Fruit fly (Drosophila melanogaster) whole organism, embryonic: Measurements from ENCODE around the gene hop.

Experiments used
- Asciz ChIP-seq: fragments of 200-800 bp; sonication (Bioruptor generic); optimal IDR thresholded peaks from 2 replicates; lab custom pipeline; 2017; ENCODE audit warnings: missing biosample characterization, mild to moderate bottlenecking, missing genetic modification characterization, missing genetic modification reagents
- Bteb2 ChIP-seq: fragments of 200-800 bp; sonication (Bioruptor generic); optimal IDR thresholded peaks from 2 replicates; lab custom pipeline; 2016; ENCODE audit warnings: missing biosample characterization, missing genetic modification characterization
- CG1024 ChIP-seq: fragments of 200-800 bp; sonication (Bioruptor generic); IDR thresholded peaks from 2 replicates; pipeline ENCODE4 v1.3.6; 2022; ENCODE audit warnings: missing biosample characterization, missing genetic modification characterization
- CG10543 ChIP-seq: fragments of 200-800 bp; sonication (Bioruptor generic); optimal IDR thresholded peaks from 3 replicates; lab custom pipeline; 2017; ENCODE audit warnings: missing biosample characterization, mild to moderate bottlenecking, missing genetic modification characterization, moderate library complexity
- CG10959 ChIP-seq: fragments of 200-800 bp; sonication (Bioruptor generic); IDR thresholded peaks from 2 replicates; pipeline ENCODE4 v1.3.6; 2022; ENCODE audit warnings: missing biosample characterization, missing genetic modification characterization
- CG11398 ChIP-seq: fragments of 200-800 bp; sonication (Bioruptor generic); optimal IDR thresholded peaks from 2 replicates; lab custom pipeline; 2016; ENCODE audit warnings: missing biosample characterization, missing genetic modification characterization
- CG12659 ChIP-seq: fragments of 200-800 bp; sonication (Bioruptor generic); optimal IDR thresholded peaks from 3 replicates; lab custom pipeline; 2017; ENCODE audit warnings: mild to moderate bottlenecking, missing biosample characterization, missing genetic modification reagents, missing genetic modification characterization
- CG13123 ChIP-seq: fragments of 200-800 bp; sonication (Bioruptor generic); optimal IDR thresholded peaks from 2 replicates; lab custom pipeline; 2016; ENCODE audit warnings: missing biosample characterization, missing genetic modification characterization
- CG13296 ChIP-seq: fragments of 200-800 bp; sonication (Bioruptor generic); optimal IDR thresholded peaks from 3 replicates; lab custom pipeline; 2018; ENCODE audit warnings: missing biosample characterization, mild to moderate bottlenecking, missing genetic modification characterization
- CG13624 ChIP-seq: fragments of 200-800 bp; sonication (Bioruptor generic); optimal IDR thresholded peaks from 2 replicates; lab custom pipeline; 2016; ENCODE audit warnings: missing biosample characterization, missing genetic modification characterization
- CG14014 ChIP-seq: fragments of 200-800 bp; sonication (Bioruptor generic); IDR thresholded peaks from 2 replicates; pipeline ENCODE4 v1.3.6; 2022; ENCODE audit warnings: missing biosample characterization, missing genetic modification characterization
- CG14441 ChIP-seq: fragments of 200-800 bp; sonication (Bioruptor generic); IDR thresholded peaks from 2 replicates; pipeline ENCODE4 v1.3.6; 2022; ENCODE audit warnings: missing biosample characterization, missing genetic modification characterization
- CG14710 ChIP-seq: fragments of 200-800 bp; sonication (Bioruptor generic); optimal IDR thresholded peaks from 3 replicates; lab custom pipeline; 2019; ENCODE audit warnings: missing biosample characterization, mild to moderate bottlenecking, missing genetic modification characterization, moderate library complexity
- CG2116 ChIP-seq: fragments of 200-800 bp; sonication (Bioruptor generic); optimal IDR thresholded peaks from 3 replicates; lab custom pipeline; 2018; ENCODE audit warnings: missing biosample characterization, mild to moderate bottlenecking, missing genetic modification characterization
- CG30403 ChIP-seq: fragments of 200-800 bp; sonication (Bioruptor generic); optimal IDR thresholded peaks from 3 replicates; lab custom pipeline; 2016; ENCODE audit warnings: missing biosample characterization, missing genetic modification characterization
- CG3847 ChIP-seq: fragments of 200-800 bp; sonication (Bioruptor generic); IDR thresholded peaks from 2 replicates; pipeline ENCODE4 v1.3.6; 2022; ENCODE audit warnings: missing biosample characterization, missing genetic modification characterization
- CG43689 ChIP-seq: fragments of 200-800 bp; sonication (Bioruptor generic); IDR thresholded peaks from 2 replicates; pipeline ENCODE4 v1.3.6; 2022; ENCODE audit warnings: missing biosample characterization, missing genetic modification characterization
- CG4404 ChIP-seq: fragments of 200-800 bp; sonication (Bioruptor generic); IDR thresholded peaks from 2 replicates; pipeline ENCODE4 v1.3.6; 2022; ENCODE audit warnings: missing biosample characterization, missing genetic modification characterization
- CG4854 ChIP-seq: fragments of 200-800 bp; sonication (Bioruptor generic); optimal IDR thresholded peaks from 2 replicates; lab custom pipeline; 2016; ENCODE audit warnings: missing biosample characterization, missing genetic modification characterization, inconsistent platforms
- CG5180 ChIP-seq: fragments of 200-800 bp; sonication (Bioruptor generic); optimal IDR thresholded peaks from 3 replicates; lab custom pipeline; 2017; ENCODE audit warnings: missing biosample characterization, missing genetic modification characterization, mild to moderate bottlenecking, moderate library complexity, missing genetic modification reagents
- CG6791 ChIP-seq: fragments of 200-800 bp; sonication (Bioruptor generic); IDR thresholded peaks from 3 replicates; pipeline ENCODE4 v1.3.6; 2022; ENCODE audit warnings: missing biosample characterization, missing genetic modification characterization; ENCODE audit not compliant: partially characterized antibody
- CG6813 ChIP-seq: fragments of 200-800 bp; sonication (Bioruptor generic); optimal IDR thresholded peaks from 2 replicates; lab custom pipeline; 2017; ENCODE audit warnings: missing biosample characterization, missing genetic modification characterization, mild to moderate bottlenecking, moderate library complexity, missing genetic modification reagents
- CG6854 ChIP-seq: fragments of 200-800 bp; sonication (Bioruptor generic); optimal IDR thresholded peaks from 3 replicates; lab custom pipeline; 2017; ENCODE audit warnings: missing biosample characterization, mild to moderate bottlenecking, missing genetic modification characterization
- CG8359 ChIP-seq: fragments of 200-800 bp; sonication (Bioruptor generic); optimal IDR thresholded peaks from 2 replicates; lab custom pipeline; 2017; ENCODE audit warnings: missing biosample characterization, mild to moderate bottlenecking, missing genetic modification characterization, borderline replicate concordance
- CG9215 ChIP-seq: fragments of 200-800 bp; sonication (Bioruptor generic); IDR thresholded peaks from 2 replicates; pipeline ENCODE4 v1.3.6; 2022; ENCODE audit warnings: missing biosample characterization, missing genetic modification characterization
- CG9817 ChIP-seq: fragments of 200-800 bp; sonication (Bioruptor generic); optimal IDR thresholded peaks from 2 replicates; lab custom pipeline; 2018; ENCODE audit warnings: missing biosample characterization, mild to moderate bottlenecking, missing genetic modification characterization, moderate library complexity
- Chrac-16 ChIP-seq: fragments of 200-800 bp; sonication (Bioruptor generic); optimal IDR thresholded peaks from 3 replicates; lab custom pipeline; 2016; ENCODE audit warnings: missing biosample characterization, missing genetic modification characterization
- Dip3 ChIP-seq: fragments of 200-800 bp; sonication (Bioruptor generic); optimal IDR thresholded peaks from 3 replicates; lab custom pipeline; 2016; ENCODE audit warnings: missing biosample characterization, missing genetic modification characterization
- GATAe ChIP-seq: fragments of 200-800 bp; sonication (Bioruptor generic); conservative IDR thresholded peaks from 2 replicates; pipeline ENCODE4 v1.3.6; 2022; ENCODE audit warnings: missing biosample characterization, missing genetic modification characterization
- HmgD ChIP-seq: fragments of 200-800 bp; sonication (Bioruptor generic); optimal IDR thresholded peaks from 3 replicates; lab custom pipeline; 2016; ENCODE audit warnings: missing biosample characterization, missing genetic modification characterization
- MTF-1 ChIP-seq: fragments of 200-800 bp; sonication (Bioruptor generic); optimal IDR thresholded peaks from 2 replicates; lab custom pipeline; 2018; ENCODE audit warnings: missing biosample characterization, mild to moderate bottlenecking, missing genetic modification characterization, borderline replicate concordance
- NC2β ChIP-seq: fragments of 200-800 bp; sonication (Bioruptor generic); optimal IDR thresholded peaks from 2 replicates; lab custom pipeline; 2016; ENCODE audit warnings: missing biosample characterization, missing genetic modification characterization
- Sry-δ ChIP-seq: fragments of 200-800 bp; sonication (Bioruptor generic); optimal IDR thresholded peaks from 2 replicates; lab custom pipeline; 2016; ENCODE audit warnings: missing biosample characterization, missing genetic modification characterization
- ara ChIP-seq: fragments of 200-800 bp; sonication (Bioruptor generic); IDR thresholded peaks from 2 replicates; pipeline ENCODE4 v1.3.6; 2022; ENCODE audit warnings: missing biosample characterization, missing genetic modification characterization
- az2 ChIP-seq: fragments of 200-800 bp; sonication (Bioruptor generic); optimal IDR thresholded peaks from 3 replicates; lab custom pipeline; 2016; ENCODE audit warnings: missing biosample characterization, missing genetic modification characterization
- bcd ChIP-seq: fragments of 200-800 bp; sonication (Bioruptor generic); optimal IDR thresholded peaks from 2 replicates; lab custom pipeline; 2017; ENCODE audit warnings: missing biosample characterization, mild to moderate bottlenecking, missing genetic modification characterization
- cato ChIP-seq: fragments of 200-800 bp; sonication (Bioruptor generic); optimal IDR thresholded peaks from 2 replicates; lab custom pipeline; 2016; ENCODE audit warnings: missing biosample characterization, missing genetic modification characterization, borderline replicate concordance
- ewg ChIP-seq: fragments of 200-800 bp; sonication (Bioruptor generic); optimal IDR thresholded peaks from 3 replicates; lab custom pipeline; 2017; ENCODE audit warnings: mild to moderate bottlenecking, missing biosample characterization, missing genetic modification reagents, missing genetic modification characterization
- jing ChIP-seq: fragments of 200-800 bp; sonication (Bioruptor generic); optimal IDR thresholded peaks from 2 replicates; lab custom pipeline; 2018; ENCODE audit warnings: missing biosample characterization, mild to moderate bottlenecking, missing genetic modification characterization
- klu ChIP-seq: fragments of 200-800 bp; sonication (Bioruptor generic); IDR thresholded peaks from 2 replicates; pipeline ENCODE4 v1.3.6; 2022; ENCODE audit warnings: missing biosample characterization, missing genetic modification characterization
- maf-S ChIP-seq: fragments of 200-800 bp; sonication (Bioruptor generic); optimal IDR thresholded peaks from 2 replicates; lab custom pipeline; 2016; ENCODE audit warnings: missing biosample characterization, missing genetic modification characterization
- mam ChIP-seq: fragments of 200-800 bp; sonication (Bioruptor generic); optimal IDR thresholded peaks from 3 replicates; lab custom pipeline; 2016; ENCODE audit warnings: missing biosample characterization, missing genetic modification characterization
- nau ChIP-seq: fragments of 200-800 bp; sonication (Bioruptor generic); optimal IDR thresholded peaks from 3 replicates; lab custom pipeline; 2017; ENCODE audit warnings: missing biosample characterization, mild to moderate bottlenecking, missing genetic modification characterization, missing genetic modification reagents
- onecut ChIP-seq: fragments of 200-800 bp; sonication (Bioruptor generic); IDR thresholded peaks from 2 replicates; pipeline ENCODE4 v1.3.6; 2022; ENCODE audit warnings: missing biosample characterization, missing genetic modification characterization
- peb ChIP-seq: fragments of 200-800 bp; sonication (Bioruptor generic); IDR thresholded peaks from 2 replicates; pipeline ENCODE4 v1.3.6; 2022; ENCODE audit warnings: missing biosample characterization, missing genetic modification characterization
- pita ChIP-seq: fragments of 200-800 bp; sonication (Bioruptor generic); optimal IDR thresholded peaks from 2 replicates; lab custom pipeline; 2017; ENCODE audit warnings: missing biosample characterization, mild to moderate bottlenecking, missing genetic modification characterization
- ttk ChIP-seq: fragments of 200-800 bp; sonication (Bioruptor generic); IDR thresholded peaks from 2 replicates; pipeline ENCODE4 v2.1.2; 2022; ENCODE audit warnings: missing biosample characterization, missing genetic modification characterization
- tx ChIP-seq: fragments of 200-800 bp; sonication (Bioruptor generic); optimal IDR thresholded peaks from 2 replicates; lab custom pipeline; 2016; ENCODE audit warnings: missing biosample characterization, missing genetic modification characterization
- vnd ChIP-seq: fragments of 200-800 bp; sonication (Bioruptor generic); IDR thresholded peaks from 3 replicates; pipeline ENCODE4 v1.3.6; 2022; ENCODE audit warnings: missing biosample characterization, missing genetic modification characterization; ENCODE audit not compliant: partially characterized antibody

hop gene

DNA sequence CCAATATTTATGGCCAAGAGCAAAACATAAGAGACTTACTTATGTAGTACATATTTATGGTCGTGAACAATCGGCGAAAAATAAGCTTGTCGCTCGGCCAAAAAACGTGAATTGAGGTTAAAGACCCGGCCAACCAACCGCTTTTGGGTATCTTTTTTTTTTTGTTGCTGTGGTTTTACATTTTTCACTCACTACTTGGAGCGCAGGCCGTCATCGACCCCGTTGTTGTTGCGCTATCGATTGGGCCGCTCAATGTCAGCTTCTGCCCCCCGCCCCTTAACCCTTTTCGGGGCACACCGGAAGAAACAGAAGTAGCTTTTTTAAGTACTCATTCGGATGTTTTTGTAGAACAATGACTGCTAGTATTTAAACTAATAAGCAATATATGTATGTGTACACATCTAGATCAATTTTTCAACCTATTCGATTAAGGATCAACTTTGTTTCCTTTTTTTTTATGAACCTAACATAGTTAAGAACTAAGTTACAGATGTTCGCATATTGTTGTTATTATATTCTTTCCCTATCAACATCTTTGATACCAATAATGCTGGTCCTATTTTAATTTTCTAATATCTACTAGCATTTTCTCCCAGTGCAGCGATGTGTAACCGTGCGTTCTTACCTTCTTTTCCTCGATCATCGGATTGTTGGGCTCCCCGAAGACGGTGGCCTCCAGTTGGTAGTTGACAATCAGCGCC, 29.7 kb downstream of the hop start (continued):
- TF ChIP-seq Sry-δ (GFP tag; lab: Kevin White, UChicago) (peak; percentile 26), peb (no peak), CG30403 (GFP tag; lab: Kevin White, UChicago) (peak; percentile 87), tx (GFP tag; lab: Kevin White, UChicago) (peak; percentile 59), HmgD (GFP tag; lab: Kevin White, UChicago) (no peak), cato (GFP tag; lab: Kevin White, UChicago) (peak; percentile 5), CG10959 (GFP tag; lab: Robert Waterston, UW) (0 out of 2 replicates have a peak, but pooled peaks have one; percentile 18), CG14710 (tag; lab: Kevin White, UChicago) (peak; percentile 81), az2 (GFP tag; lab: Kevin White, UChicago) (peak; percentile 69), CG6791 (GFP tag; lab: Robert Waterston, UW) (no peak), CG3847 (GFP tag; lab: Robert Waterston, UW) (0 out of 2 replicates have a peak, but pooled peaks have one; percentile 24), CG4854 (GFP tag; lab: Kevin White, UChicago) (peak; percentile 59), CG14441 (GFP tag; lab: Robert Waterston, UW) (peak; percentile 43), CG4404 (0 out of 2 replicates have a peak, but pooled peaks have one; percentile 20), CG43689 (GFP tag; lab: Robert Waterston, UW) (0 out of 2 replicates have a peak, but pooled peaks have one; percentile 21), maf-S (GFP tag; lab: Kevin White, UChicago) (peak; percentile 47), ttk (GFP tag; lab: Robert Waterston, UW) (0 out of 2 replicates have a peak, but pooled peaks have one; percentile 38), pita (GFP tag; lab: Kevin White, UChicago) (no peak), bcd (GFP tag; lab: Kevin White, UChicago) (peak; percentile 69), MTF-1 (peak; percentile 16), GATAe (no peak), CG6854 (GFP tag; lab: Kevin White, UChicago) (peak; percentile 27), CG11398 (GFP tag; lab: Kevin White, UChicago) (peak; percentile 50), Bteb2 (GFP tag; lab: Kevin White, UChicago) (peak; percentile 59), CG5180 (GFP tag; lab: Kevin White, UChicago) (no peak), nau (no peak), CG2116 (GFP tag; lab: Kevin White, UChicago) (peak; percentile 44), CG13296 (peak; percentile 72), Chrac-16 (GFP tag; lab: Kevin White, UChicago) (peak; percentile 59), mam (GFP tag; lab: Kevin White, UChicago) (peak; percentile 62), CG8359 (GFP tag; lab: Kevin White, UChicago) (peak; percentile 19), CG13123 (GFP tag; lab: Kevin White, UChicago) (peak; percentile 8), CG13624 (GFP tag; lab: Kevin White, UChicago) (peak; percentile 65), onecut (GFP tag; lab: Robert Waterston, UW) (peak; percentile 89), jing (peak; percentile 17), ewg (peak; percentile 48), NC2β (GFP tag; lab: Kevin White, UChicago) (peak; percentile 60), CG12659 (GFP tag; lab: Kevin White, UChicago) (peak; percentile 82), CG10543 (GFP tag; lab: Kevin White, UChicago) (no peak), ara (no peak), Asciz (GFP tag; lab: Kevin White, UChicago) (no peak), CG9215 (peak; percentile 29; the same call in 1 of the 2 replicates), Dip3 (GFP tag; lab: Kevin White, UChicago) (peak; percentile 8), klu (GFP tag; lab: Robert Waterston, UW) (0 out of 2 replicates have a peak, but pooled peaks have one; percentile 16), CG1024 (GFP tag; lab: Robert Waterston, UW) (no peak), vnd (GFP tag; lab: Robert Waterston, UW) (no peak), CG9817 (tag; lab: Kevin White, UChicago) (peak; percentile 57), CG6813 (peak; percentile 66), CG14014 (GFP tag; lab: Robert Waterston, UW) (peak; percentile 68; the same call in 1 of the 2 replicates)
